Worm (Caenorhabditis elegans) whole organism, mixed stage, embryonic: ENCODE results near the gene daf-3.
A peak's percentile ranks its signal among the peaks of the same experiment; 100 is the strongest.

ENCODE experiments used
- M03D4.4 ChIP-seq: sonication (generic microtip); optimal IDR thresholded peaks from 2 replicates; lab custom pipeline; 2017; ENCODE audit warnings: mild to moderate bottlenecking, missing genetic modification characterization, missing compliant biosample characterization
- blmp-1 ChIP-seq: fragments of 150-350 bp; optimal IDR thresholded peaks from 2 replicates; lab custom pipeline; 2014; ENCODE audit warnings: missing biosample characterization, missing genetic modification characterization
- drap-1 ChIP-seq: fragments of 200-800 bp; sonication (Bioruptor generic); optimal IDR thresholded peaks from 3 replicates; lab custom pipeline; 2018; ENCODE audit warnings: mild to moderate bottlenecking, missing genetic modification characterization, missing compliant biosample characterization
- elt-1 ChIP-seq: sonication (generic microtip); optimal IDR thresholded peaks from 2 replicates; lab custom pipeline; 2017; ENCODE audit warnings: missing genetic modification characterization, mild to moderate bottlenecking, missing compliant biosample characterization, antibody characterized with exemption, moderate library complexity, borderline replicate concordance; ENCODE audit not compliant: insufficient read depth
- elt-3 ChIP-seq: fragments of 150-350 bp; optimal IDR thresholded peaks from 2 replicates; lab custom pipeline; 2014; ENCODE audit warnings: missing biosample characterization, missing genetic modification characterization
- mep-1 ChIP-seq: fragments of 150-350 bp; optimal IDR thresholded peaks from 2 replicates; lab custom pipeline; 2017; ENCODE audit warnings: missing biosample characterization, missing genetic modification reagents, missing genetic modification characterization, inconsistent platforms
- nhr-12 ChIP-seq: fragments of 150-350 bp; optimal IDR thresholded peaks from 2 replicates; lab custom pipeline; 2014; ENCODE audit warnings: missing biosample characterization, missing genetic modification characterization
- nhr-2 ChIP-seq: fragments of 150-350 bp; optimal IDR thresholded peaks from 2 replicates; lab custom pipeline; 2014; ENCODE audit warnings: missing biosample characterization, missing genetic modification characterization
- nhr-237 ChIP-seq: fragments of 150-350 bp; optimal IDR thresholded peaks from 2 replicates; lab custom pipeline; 2014; ENCODE audit warnings: missing biosample characterization, missing genetic modification characterization
- pha-4 ChIP-seq: fragments of 150-350 bp; optimal IDR thresholded peaks from 2 replicates; lab custom pipeline; 2018; ENCODE audit warnings: missing biosample characterization, missing genetic modification reagents, missing genetic modification characterization
- snpc-4 ChIP-seq: fragments of 150-350 bp; optimal IDR thresholded peaks from 2 replicates; lab custom pipeline; 2014; ENCODE audit warnings: missing biosample characterization, missing genetic modification characterization
- sptf-1 ChIP-seq: sonication (generic microtip); optimal IDR thresholded peaks from 2 replicates; lab custom pipeline; 2017; ENCODE audit warnings: mild to moderate bottlenecking, missing genetic modification characterization, moderate library complexity, missing compliant biosample characterization
- unc-120 ChIP-seq: sonication (generic microtip); optimal IDR thresholded peaks from 2 replicates; lab custom pipeline; 2017; ENCODE audit warnings: missing genetic modification characterization, missing compliant biosample characterization; ENCODE audit not compliant: poor library complexity, severe bottlenecking
- unc-62 ChIP-seq: fragments of 150-350 bp; optimal IDR thresholded peaks from 2 replicates; lab custom pipeline; 2014; ENCODE audit warnings: missing biosample characterization, missing genetic modification reagents, missing genetic modification characterization

DNA sequence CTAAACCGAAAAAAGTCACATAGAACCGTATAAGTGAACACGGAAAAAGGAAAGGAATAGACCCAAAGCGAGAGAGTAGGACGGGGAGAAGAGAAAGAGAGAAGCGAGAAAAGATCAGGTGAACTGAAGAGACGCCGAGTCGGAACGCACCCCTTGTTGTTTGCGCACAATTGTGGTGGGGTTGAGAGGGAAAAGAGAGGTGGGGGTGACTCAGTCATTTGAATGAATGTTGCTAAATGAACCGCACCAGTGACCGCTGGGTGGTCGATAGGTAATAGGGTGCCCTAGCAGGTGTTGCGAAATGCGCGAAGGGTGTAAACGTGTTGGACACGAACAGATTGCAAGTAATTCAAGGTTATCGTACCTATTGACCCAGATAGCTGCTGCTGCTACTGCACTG, 45.7 kb upstream of the daf-3 start, which contains the start of gene lgl-1:
- no peak for TF ChIP-seq unc-62 (GFP tag; lab: Kevin White, UChicago)
- no peak for TF ChIP-seq snpc-4
- no peak for TF ChIP-seq nhr-237 (tag; lab: Kevin White, UChicago)
- peak; percentile 13 for TF ChIP-seq sptf-1 (tag; lab: Kevin White, UChicago)
- TF ChIP-seq blmp-1 = no peak
- TF ChIP-seq pha-4 (tag; lab: Kevin White, UChicago) = peak; percentile 11
- no peak for TF ChIP-seq nhr-12 (tag; lab: Kevin White, UChicago)
- no peak for TF ChIP-seq M03D4.4
- TF ChIP-seq elt-3 (tag; lab: Kevin White, UChicago) = no peak
- TF ChIP-seq mep-1 (tag; lab: Kevin White, UChicago) = peak; percentile 12
- TF ChIP-seq elt-1 = no peak
- TF ChIP-seq nhr-2 = peak; percentile 95
- no peak for TF ChIP-seq unc-120
- TF ChIP-seq drap-1 (GFP tag; lab: Kevin White, UChicago) = peak; percentile 53
